Worm (Caenorhabditis elegans) whole organism, dauer: ENCODE measurements around the gene sym-3.

Experiments
- unc-62 ChIP-seq: sonication (generic microtip); optimal IDR thresholded peaks from 2 replicates; lab custom pipeline; 2017; ENCODE audit warnings: missing biosample characterization, missing genetic modification reagents, missing genetic modification characterization

Gene sym-3

DNA sequence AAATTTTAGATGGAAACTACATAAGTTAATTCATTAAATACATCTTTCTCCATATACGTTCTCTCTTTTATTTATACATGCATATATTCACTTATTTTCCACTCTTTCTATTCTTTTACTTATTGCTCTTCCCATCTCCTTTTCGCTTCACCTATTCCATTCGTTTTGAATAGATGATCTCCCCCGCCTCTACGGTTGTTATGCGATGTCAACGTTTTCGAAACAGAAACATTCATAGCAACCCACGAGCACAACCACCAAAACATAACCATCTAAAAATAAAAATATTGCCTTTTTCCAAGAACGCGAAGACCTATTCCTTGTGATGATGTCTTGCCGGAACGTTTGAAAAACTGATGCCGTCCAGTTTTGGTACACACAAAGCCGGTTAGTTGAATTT, at the start of gene sym-3:
TSS of gene sym-3 (plus strand) at position 301 of the 400 bp plus-strand sequence.
- no peak for TF ChIP-seq unc-62 (GFP tag; lab: Kevin White, UChicago)

DNA sequence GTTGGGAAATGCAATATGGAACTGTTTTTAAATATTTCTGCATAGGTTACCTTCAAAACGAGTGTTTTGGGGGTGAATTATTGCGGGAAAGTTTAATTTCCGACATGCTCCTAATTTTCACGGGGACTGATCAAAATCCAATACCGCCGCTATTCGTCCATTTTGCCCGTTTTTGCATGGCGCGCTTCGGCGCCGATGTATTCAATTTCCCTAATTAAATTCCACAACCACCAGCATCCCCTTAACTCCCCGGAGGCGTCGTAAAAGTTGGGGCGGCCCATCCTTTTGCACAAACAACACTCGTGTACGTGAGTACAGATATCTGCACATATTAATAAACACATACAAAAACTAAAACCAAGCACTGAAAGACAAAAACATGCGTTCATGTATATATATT, 49.0 kb upstream of the sym-3 start:
- no peak for TF ChIP-seq unc-62 (GFP tag; lab: Kevin White, UChicago)

DNA sequence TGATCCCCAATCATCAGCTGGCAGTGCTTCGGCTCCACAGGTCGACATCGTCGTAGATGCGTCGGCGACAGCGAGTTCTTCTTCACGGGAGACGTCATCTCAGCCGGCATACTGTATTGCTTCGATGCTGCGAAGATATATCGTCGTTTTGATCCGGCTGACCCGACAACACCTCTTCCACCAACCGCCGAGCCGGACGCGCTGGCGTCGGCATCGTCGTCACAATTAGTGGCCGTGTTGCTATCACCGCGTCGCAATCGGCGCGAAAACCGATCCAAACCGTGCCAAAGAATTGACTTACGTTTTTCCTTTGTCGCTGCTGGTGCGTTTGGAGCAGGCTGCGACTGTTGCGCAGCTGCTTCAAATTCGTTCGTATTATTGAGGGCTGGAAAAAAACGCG, 47.4 kb upstream of the sym-3 start:
- TF ChIP-seq unc-62 (GFP tag; lab: Kevin White, UChicago): no peak

DNA sequence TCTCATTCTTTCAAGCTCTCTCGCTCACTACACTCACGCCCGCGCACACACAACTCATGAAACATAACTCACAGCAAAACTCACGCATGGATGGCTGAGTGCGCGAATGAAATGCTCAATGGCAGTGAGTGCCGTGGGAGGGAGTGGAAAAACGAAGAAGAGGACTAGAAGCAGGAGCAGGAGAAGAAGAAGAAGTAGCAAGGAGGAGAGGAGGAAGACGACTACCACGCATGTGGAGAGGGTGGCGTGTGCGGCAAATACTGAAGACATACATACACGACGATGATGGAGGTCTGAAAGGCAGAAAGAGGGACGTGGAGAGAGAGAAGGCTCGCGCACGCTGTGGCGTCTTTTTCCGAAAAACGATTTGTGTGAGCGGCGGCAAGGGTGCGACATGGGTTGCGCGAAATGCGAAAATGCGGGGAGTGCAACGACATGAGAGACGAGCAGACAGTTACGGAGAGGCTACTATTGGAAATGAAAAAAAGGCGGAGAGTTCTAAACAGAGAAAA, 44.6 kb upstream of the sym-3 start:
- no peak for TF ChIP-seq unc-62 (GFP tag; lab: Kevin White, UChicago)

DNA sequence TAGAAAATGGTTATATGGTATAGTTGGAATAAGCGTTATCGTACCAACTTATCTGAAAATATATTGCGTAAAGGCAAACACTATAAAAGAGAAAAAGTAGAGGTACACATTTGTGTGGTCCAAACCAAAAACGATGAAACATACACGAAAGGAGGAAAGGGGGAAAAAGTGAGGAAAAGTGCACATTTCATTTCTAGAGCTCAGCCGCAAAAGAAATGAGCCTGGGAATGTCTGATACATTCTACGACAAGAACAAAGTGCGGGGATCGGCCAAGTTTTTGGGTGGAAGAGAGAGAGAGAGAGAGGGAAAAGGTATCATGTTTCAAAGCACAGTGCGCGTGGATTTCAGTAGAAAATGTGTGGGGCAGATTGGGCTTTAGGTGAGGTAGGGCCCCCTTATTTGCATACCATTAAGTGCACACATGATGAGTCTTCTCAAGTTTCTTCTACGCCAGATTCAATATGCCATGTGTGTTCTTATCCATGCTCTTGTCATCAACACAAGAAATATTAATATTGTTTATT, 39.8 kb upstream of the sym-3 start, which contains the start of gene rgs-6:
TSS of gene rgs-6 (minus strand) at position 51 of the 525 bp plus-strand sequence.
- TF ChIP-seq unc-62 (GFP tag; lab: Kevin White, UChicago): no peak

DNA sequence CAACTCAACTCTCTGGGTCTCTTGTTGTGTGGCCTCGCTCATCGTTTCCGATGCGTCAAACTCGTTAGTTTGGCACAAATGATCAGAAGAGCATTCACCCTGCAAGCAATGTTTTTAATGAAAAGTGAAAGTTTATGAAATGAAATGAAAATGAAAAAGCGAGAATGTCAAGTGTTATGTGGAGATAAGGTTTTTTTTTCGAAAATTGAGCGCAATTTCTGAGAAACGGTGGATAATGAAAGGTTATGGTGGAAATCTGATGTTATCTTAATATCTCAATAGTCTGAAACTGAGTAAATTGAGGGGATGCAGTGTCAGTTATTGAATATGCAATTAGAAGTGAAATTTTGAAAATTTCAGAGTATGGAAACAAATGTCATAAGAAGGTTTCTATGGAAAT, 30.4 kb upstream of the sym-3 start, which contains the start of gene gnrr-4:
TSS of gene gnrr-4 (minus strand) at position 101 of the 400 bp plus-strand sequence.
- no peak for TF ChIP-seq unc-62 (GFP tag; lab: Kevin White, UChicago)

DNA sequence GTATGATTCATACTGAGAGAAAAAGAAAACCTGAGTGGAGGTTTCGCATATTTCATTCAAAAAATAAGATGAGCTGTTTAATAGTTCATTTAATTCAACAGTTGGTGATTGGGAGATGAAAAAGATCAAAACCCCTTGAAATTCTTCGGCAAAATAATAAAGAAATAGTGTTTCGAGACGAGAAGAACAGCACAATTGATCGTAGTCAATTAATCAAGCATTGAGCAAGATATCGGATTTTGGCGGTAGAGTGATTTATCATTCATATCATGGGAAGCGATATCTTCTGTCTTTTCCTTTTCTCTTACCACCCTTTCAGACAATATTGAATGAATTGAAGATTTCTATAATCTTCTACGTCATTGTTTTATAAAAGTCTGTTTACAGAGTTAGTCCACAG, 26.9 kb upstream of the sym-3 start:
- no peak for TF ChIP-seq unc-62 (GFP tag; lab: Kevin White, UChicago)

DNA sequence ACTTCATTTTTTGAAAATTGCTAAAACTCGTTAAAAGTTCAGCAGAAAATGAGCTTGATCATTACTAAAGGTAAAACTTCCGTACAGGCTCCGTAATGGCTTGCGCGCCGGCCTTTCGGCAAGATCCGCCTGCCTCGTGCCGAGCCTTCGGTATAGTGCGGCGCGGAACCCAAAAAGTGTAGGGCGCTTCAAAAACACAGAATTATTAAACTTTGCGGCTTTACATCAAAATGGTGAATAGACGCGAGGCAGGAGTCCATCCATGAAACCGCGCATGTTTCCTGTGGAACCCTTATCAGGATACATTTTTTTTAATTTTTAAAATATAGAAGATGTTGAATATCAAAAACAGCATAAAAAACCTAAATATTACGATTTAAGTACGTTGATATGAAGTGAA, 20.4 kb upstream of the sym-3 start:
- no peak for TF ChIP-seq unc-62 (GFP tag; lab: Kevin White, UChicago)

DNA sequence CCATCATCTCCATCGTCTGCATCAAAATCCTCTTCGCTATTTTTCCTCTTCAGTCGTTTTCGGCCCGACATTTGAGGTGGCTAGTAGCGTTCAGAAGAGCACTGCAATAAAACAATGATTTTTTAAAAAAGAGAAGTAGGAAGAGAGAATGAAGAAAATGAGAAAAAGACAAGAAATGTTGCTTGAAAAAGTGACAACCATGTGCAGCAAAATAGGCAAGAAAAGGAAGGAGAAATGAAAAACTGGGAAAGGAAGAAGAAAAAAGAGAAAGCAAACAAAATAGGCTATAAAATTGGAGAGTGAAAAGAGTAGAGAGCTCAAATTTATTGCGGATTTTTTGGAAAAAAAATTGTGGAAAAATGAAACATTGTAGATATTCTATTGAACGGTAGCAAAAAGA, 10.3 kb upstream of the sym-3 start, which contains the start of gene tag-294:
TSS of gene tag-294 (minus strand) at position 101 of the 400 bp plus-strand sequence.
- no peak for TF ChIP-seq unc-62 (GFP tag; lab: Kevin White, UChicago)

DNA sequence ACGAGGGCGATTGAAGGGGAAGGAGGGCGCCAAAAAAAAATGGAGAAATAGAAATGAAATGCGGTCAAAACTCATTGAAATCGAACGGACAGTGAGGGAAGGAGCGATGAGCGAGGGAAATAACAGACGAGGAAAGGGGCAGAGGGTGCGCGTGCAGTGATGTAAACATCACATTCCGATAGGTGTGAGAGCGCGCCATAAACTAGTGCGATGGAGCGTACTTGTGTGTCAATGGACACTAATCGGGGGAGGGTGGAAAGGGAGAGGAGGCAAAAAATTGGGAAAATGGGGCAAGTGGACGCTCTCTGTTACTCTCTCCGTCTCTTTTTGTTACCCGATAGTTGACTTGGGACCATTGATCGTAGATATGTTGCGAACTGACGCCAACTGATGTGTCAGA, 9.7 kb upstream of the sym-3 start:
- no peak for TF ChIP-seq unc-62 (GFP tag; lab: Kevin White, UChicago)

DNA sequence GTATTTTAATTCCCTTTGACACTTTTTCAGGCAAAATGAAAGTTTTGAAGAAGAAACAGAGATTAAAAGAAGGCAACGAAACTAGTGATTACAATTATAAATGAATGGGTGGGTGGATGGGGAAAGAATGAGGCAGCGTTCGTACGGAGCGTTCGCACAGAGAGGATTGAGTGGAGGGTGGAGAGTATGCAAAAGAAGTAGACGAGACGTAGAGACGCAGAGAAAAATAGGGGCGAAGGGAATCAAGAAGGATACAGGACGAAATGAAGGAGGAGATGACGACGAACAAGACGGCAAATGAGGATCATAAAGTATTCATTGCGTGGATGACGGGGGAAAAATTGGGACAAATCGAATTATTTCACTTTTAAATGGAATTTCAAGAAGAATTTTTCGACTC, 8.8 kb upstream of the sym-3 start:
- no peak for TF ChIP-seq unc-62 (GFP tag; lab: Kevin White, UChicago)

DNA sequence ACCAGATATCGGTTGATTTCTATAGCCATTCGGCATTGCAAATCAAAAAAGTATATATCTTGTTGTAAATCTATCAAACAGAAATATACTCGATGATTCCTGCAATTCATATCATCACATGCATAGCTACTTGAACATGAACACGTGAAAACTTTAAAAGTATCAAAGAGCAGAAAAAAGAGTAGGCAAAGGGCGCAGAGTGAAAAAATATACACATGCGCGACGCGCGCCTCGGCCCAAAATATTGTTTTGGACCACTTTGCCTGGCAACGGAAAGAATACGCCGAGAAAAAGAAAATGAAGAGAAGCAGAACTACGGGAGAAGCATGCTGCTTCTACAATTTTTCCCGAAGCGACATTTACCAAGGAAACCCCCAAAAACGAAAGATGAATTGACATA, 2.9 kb upstream of the sym-3 start, which contains the start of gene C54H2.4:
TSS of gene C54H2.4 (minus strand) at position 101 of the 400 bp plus-strand sequence.
- TF ChIP-seq unc-62 (GFP tag; lab: Kevin White, UChicago): no peak

DNA sequence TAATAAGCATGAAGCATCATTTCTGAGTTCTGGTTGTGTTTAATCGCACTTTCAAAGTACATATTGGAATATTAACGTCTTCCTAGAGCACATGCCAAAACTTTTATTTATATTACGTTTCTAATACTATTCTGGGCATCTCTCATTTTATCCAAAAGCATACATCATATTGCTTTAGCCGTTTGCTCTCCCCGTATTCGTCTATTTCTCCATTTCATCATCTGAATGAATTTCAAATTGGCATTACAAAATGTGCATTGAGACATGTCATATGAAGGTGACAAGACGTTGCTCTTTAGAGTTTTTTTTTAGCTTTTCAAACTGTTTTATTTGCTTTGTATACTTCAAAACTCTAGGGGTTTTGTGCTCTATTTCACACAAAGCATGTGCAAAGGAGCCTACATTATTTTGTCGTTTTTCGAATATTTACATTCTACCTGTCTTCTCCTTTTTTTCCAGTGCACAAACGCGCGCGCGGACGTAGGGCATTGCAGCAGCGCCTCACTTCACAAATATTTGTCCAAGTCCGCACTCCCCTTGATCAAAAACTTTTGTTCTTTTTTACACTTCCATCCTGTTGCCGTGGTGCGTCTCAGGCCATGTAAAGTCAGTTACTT, 925 bp upstream of the sym-3 start:
- TF ChIP-seq unc-62 (GFP tag; lab: Kevin White, UChicago): no peak

DNA sequence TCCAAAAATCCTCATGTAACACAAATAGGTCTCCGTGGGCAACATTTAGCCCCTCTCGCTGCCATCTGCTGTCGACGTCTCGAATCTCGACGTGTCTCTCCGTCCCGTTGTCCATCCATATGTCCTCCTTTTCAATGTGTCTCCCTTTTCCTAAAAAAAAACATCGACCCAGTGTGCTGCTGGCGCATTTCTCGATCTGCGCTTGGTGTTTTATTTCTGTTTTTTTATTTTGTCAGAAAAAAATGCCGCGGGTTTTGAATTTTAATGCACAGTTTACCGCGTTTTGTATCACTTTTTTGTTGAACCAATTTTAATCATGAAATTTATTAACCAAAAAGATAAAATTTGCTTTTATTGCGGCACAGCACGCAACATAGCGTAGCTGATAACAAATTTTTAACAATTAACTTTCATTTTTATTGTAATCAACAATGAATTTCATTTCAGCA, 2.3 kb downstream of the sym-3 start:
- no peak for TF ChIP-seq unc-62 (GFP tag; lab: Kevin White, UChicago)

DNA sequence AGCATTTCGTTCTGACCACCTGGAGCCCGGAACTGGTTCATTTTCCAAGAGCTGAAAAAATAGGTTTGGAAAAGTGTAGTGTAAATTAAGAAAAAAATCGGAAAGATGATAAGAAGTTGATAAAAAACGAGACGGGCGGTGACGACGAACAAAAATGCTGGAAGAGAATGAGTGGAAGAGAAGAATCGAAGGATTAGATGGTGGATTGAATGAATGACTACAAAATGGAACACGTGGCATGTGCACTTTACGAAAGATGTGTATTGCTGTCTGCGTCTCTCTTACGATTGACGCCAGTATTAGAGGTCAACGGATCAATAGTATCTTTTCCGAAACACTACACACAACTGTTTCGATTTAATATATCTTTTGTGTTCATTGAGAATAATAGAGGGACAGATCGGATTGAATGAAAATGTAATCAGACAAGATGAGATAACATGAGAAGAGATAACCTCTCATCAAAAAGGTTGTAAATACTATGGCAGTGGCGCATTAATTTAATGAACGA, 7.2 kb downstream of the sym-3 start, which contains the start of gene sft-4:
TSS of gene sft-4 (minus strand) at position 51 of the 511 bp plus-strand sequence.
- TF ChIP-seq unc-62 (GFP tag; lab: Kevin White, UChicago): no peak

DNA sequence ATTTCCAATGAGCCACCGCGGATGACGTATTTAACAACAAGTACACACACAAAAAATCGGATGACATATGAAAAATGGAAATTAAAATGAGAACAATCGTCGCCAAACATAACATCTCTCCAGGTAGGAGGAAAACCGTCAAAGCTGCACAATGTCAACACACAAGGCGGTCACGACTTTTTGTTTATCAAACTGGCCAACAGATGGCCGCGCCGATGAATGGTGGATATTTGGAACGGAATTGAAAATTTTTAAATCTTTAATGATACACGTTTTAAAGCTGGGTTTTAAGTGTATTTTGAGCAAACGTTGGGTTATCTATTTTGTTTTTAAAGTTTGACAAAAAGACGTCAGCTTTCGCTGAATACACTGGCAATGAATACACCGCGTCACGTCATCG, 7.7 kb downstream of the sym-3 start:
- no peak for TF ChIP-seq unc-62 (GFP tag; lab: Kevin White, UChicago)
